Fruit fly (Drosophila melanogaster): ENCODE measurements around the gene rtet.

The rtet gene

DNA sequence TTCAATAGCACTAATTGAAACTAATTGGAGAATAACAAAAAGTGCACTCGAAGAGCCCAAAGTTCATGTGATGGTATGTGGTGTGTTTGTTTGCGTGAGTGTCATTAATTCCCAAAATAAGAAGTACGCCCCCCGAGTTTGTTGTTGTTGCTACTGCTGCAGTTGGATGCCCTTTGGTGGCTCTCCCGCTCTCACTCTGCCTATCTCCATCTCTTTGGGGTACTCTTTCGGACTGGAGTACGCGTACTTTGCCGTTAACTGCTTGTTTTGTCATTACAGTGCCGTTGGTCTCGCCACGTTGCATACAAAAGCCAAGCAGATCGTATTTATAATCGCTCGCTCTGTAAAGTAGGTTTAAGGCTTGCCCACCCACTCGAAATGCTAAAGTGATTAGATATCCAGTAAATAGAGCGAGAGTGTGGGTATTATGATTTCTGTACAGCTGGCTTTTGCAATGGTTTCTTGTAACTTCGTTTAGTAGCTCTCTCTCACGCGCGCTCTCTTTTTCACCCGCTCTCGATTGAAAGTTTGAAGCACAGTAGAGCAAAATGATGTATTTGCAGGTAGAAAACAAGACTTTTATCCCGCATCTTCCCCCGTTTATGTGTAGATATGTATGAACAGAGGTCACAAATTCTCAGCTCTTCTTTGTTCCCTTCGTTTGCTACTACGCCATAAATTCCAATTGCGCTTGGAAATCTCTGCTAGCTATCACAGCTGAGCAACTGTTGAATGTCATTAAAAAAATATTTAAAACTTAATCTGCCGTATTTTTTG is 3.9 kb downstream of the rtet start (continued):
- peak; percentile 38 for TF ChIP-seq CG12391 (tag; optimal IDR thresholded peaks at IDR 0.05)
- TF ChIP-seq sens (GFP tag): peak; percentile 87
- TF ChIP-seq GATAe (GFP tag; conservative IDR thresholded peaks at IDR 0.05): no peak
- TF ChIP-seq yki (optimal IDR thresholded peaks at IDR 0.05): no peak
- no peak for TF ChIP-seq CG2129 (GFP tag; IDR thresholded peaks at IDR 0.05; ENCODE audit: partially characterized antibody)
- peak; percentile 38 for TF ChIP-seq salm (tag; optimal IDR thresholded peaks at IDR 0.05)
- TF ChIP-seq CG3995 (GFP tag; optimal IDR thresholded peaks at IDR 0.05): no peak
- TF ChIP-seq CG4328 (GFP tag; optimal IDR thresholded peaks at IDR 0.05): peak; percentile 2
- no peak for TF ChIP-seq MTF-1 (GFP tag; optimal IDR thresholded peaks at IDR 0.05; ENCODE audit: borderline replicate concordance)
- TF ChIP-seq Lhr (GFP tag; optimal IDR thresholded peaks at IDR 0.05): no peak
- TF ChIP-seq kay (GFP tag; optimal IDR thresholded peaks at IDR 0.05): no peak
- no peak for TF ChIP-seq CG16813 (GFP tag; IDR thresholded peaks at IDR 0.05; ENCODE audit: partially characterized antibody)
- TF ChIP-seq Mrtf (GFP tag; IDR thresholded peaks at IDR 0.05): no peak
- no peak for TF ChIP-seq Atf3 (GFP tag; optimal IDR thresholded peaks at IDR 0.05)
- TF ChIP-seq CG17568 (GFP tag; optimal IDR thresholded peaks at IDR 0.05): peak; percentile 44
- no peak for TF ChIP-seq Gug (GFP tag; IDR thresholded peaks at IDR 0.05)
- peak; percentile 60 for TF ChIP-seq CG11504 (tag; optimal IDR thresholded peaks at IDR 0.05)
- TF ChIP-seq CG11696 (GFP tag; IDR thresholded peaks at IDR 0.05): no peak
- peak; percentile 39 for TF ChIP-seq CG4424 (GFP tag; optimal IDR thresholded peaks at IDR 0.05)
- TF ChIP-seq bcd (GFP tag; optimal IDR thresholded peaks at IDR 0.05): peak; percentile 19
- TF ChIP-seq CG6765 (GFP tag; optimal IDR thresholded peaks at IDR 0.05): peak; percentile 11
- TF ChIP-seq Optix (GFP tag; IDR thresholded peaks at IDR 0.05): 0 out of 3 replicates have a peak, but pooled peaks have one; percentile 38
- TF ChIP-seq CG3163 (GFP tag; optimal IDR thresholded peaks at IDR 0.05): peak; percentile 72
- TF ChIP-seq CG11093 (GFP tag; IDR thresholded peaks at IDR 0.05): no peak
- TF ChIP-seq HLHmδ (GFP tag; optimal IDR thresholded peaks at IDR 0.05): no peak
- TF ChIP-seq CG43689 (GFP tag; IDR thresholded peaks at IDR 0.05): no peak
- no peak for TF ChIP-seq CG9727 (GFP tag; optimal IDR thresholded peaks at IDR 0.05)
- peak; percentile 93 for TF ChIP-seq Ets65A (GFP tag)
- TF ChIP-seq Deaf1 (tag; optimal IDR thresholded peaks at IDR 0.05): no peak
- no peak for TF ChIP-seq Sin3A (optimal IDR thresholded peaks at IDR 0.05)
- peak; percentile 57 for TF ChIP-seq grau (tag; optimal IDR thresholded peaks at IDR 0.05)
- TF ChIP-seq Lim3 (GFP tag; IDR thresholded peaks at IDR 0.05): no peak
- TF ChIP-seq bab2 (GFP tag; optimal IDR thresholded peaks at IDR 0.05): no peak
- no peak for TF ChIP-seq gsb (GFP tag; IDR thresholded peaks at IDR 0.05)
- no peak for TF ChIP-seq z (GFP tag; IDR thresholded peaks at IDR 0.05)
- no peak for TF ChIP-seq CG8089 (GFP tag; optimal IDR thresholded peaks at IDR 0.05)
- no peak for TF ChIP-seq TFAM (GFP tag; optimal IDR thresholded peaks at IDR 0.05)
- no peak for TF ChIP-seq zen2 (GFP tag; IDR thresholded peaks at IDR 0.05; ENCODE audit: partially characterized antibody)
- no peak for TF ChIP-seq fd3F (GFP tag; optimal IDR thresholded peaks at IDR 0.05)
- no peak for TF ChIP-seq CG14014 (GFP tag; IDR thresholded peaks at IDR 0.05)
- no peak for TF ChIP-seq CG15696 (tag; optimal IDR thresholded peaks at IDR 0.05)
- TF ChIP-seq cad (GFP tag; optimal IDR thresholded peaks at IDR 0.05): no peak
- no peak for TF ChIP-seq cas (GFP tag; IDR thresholded peaks at IDR 0.05)
- TF ChIP-seq Hr78 (GFP tag; optimal IDR thresholded peaks at IDR 0.05): no peak
- no peak for TF ChIP-seq CG2116 (GFP tag; optimal IDR thresholded peaks at IDR 0.05)
- peak; percentile 33 for TF ChIP-seq CG17359 (tag; optimal IDR thresholded peaks at IDR 0.05)
- TF ChIP-seq luna (GFP tag; optimal IDR thresholded peaks at IDR 0.05): no peak
- TF ChIP-seq E2f2 (GFP tag; IDR thresholded peaks at IDR 0.05): no peak; the same call in 1 of the 2 replicates
- no peak for TF ChIP-seq en (GFP tag; optimal IDR thresholded peaks at IDR 0.05)
- TF ChIP-seq Xbp1 (GFP tag; optimal IDR thresholded peaks at IDR 0.05): no peak
- TF ChIP-seq Gsc (GFP tag; IDR thresholded peaks at IDR 0.05): no peak
